Worm (Caenorhabditis elegans) whole organism, L4 larva: ENCODE data around the gene lbp-4.

Experiments
- F26F4.8 ChIP-seq: fragments of 200-800 bp; sonication (Bioruptor generic); conservative IDR thresholded peaks from 2 replicates; pipeline ENCODE4 v1.3.6; 2022; ENCODE audit warnings: missing genetic modification characterization, missing compliant biosample characterization
- dpl-1 ChIP-seq: fragments of 150-350 bp; optimal IDR thresholded peaks from 2 replicates; lab custom pipeline; 2014; ENCODE audit warnings: missing biosample characterization, missing genetic modification reagents, missing genetic modification characterization
- egl-27 ChIP-seq: sonication (generic microtip); optimal IDR thresholded peaks from 3 replicates; lab custom pipeline; 2017; ENCODE audit warnings: missing biosample characterization, missing genetic modification reagents, missing genetic modification characterization
- hif-1 ChIP-seq, 2 experiments: sonication (generic microtip); optimal IDR thresholded peaks; 2 replicates each; lab custom pipeline; 2016 to 2017; ENCODE audit warnings: missing compliant biosample characterization in 2 of 2, missing genetic modification characterization in 2 of 2, missing genetic modification reagents in 2 of 2, missing genotype in 2 of 2, mild to moderate bottlenecking in 1 of 2
- jun-1 ChIP-seq: fragments of 150-350 bp; optimal IDR thresholded peaks from 2 replicates; lab custom pipeline; 2014; ENCODE audit warnings: missing biosample characterization, missing genetic modification reagents, missing genetic modification characterization
- lin-13 ChIP-seq: fragments of 150-350 bp; optimal IDR thresholded peaks from 2 replicates; lab custom pipeline; 2014; ENCODE audit warnings: missing biosample characterization, missing genetic modification reagents, missing genetic modification characterization
- lin-39 ChIP-seq: fragments of 150-350 bp; optimal IDR thresholded peaks from 2 replicates; lab custom pipeline; 2014; ENCODE audit warnings: missing biosample characterization, missing genetic modification reagents, missing genetic modification characterization
- lsy-2 ChIP-seq, 2 experiments: fragments of 150-350 bp in 1 of 2; sonication (generic microtip) in 1 of 2; optimal IDR thresholded peaks; 2 replicates each; lab custom pipeline; 2014 to 2017; ENCODE audit warnings: missing biosample characterization in 2 of 2, missing genetic modification characterization in 2 of 2
- nhr-25 ChIP-seq: sonication (generic microtip); optimal IDR thresholded peaks from 2 replicates; lab custom pipeline; 2017; ENCODE audit warnings: missing genetic modification characterization, mild to moderate bottlenecking, missing compliant biosample characterization, antibody characterized with exemption, moderate library complexity, borderline replicate concordance; ENCODE audit not compliant: insufficient read depth

ce11 chrV:7847687-7848086 is 27.3 kb downstream of the lbp-4 start:
- no peak for TF ChIP-seq lin-13 (GFP tag; lab: Kevin White, UChicago)
- TF ChIP-seq dpl-1 (GFP tag; lab: Kevin White, UChicago) = no peak
- TF ChIP-seq hif-1 (tag; optimal IDR thresholded peaks at IDR 0.05; lab: Kevin White, UChicago) = no peak
- no peak for TF ChIP-seq egl-27 (tag; lab: Kevin White, UChicago)
- TF ChIP-seq F26F4.8 = no peak
- no peak for TF ChIP-seq lin-39 (tag; lab: Kevin White, UChicago)
- TF ChIP-seq lsy-2 (tag; optimal IDR thresholded peaks at IDR 0.05; lab: Kevin White, UChicago) = no peak
- TF ChIP-seq nhr-25 (tag; lab: Kevin White, UChicago) = no peak
- no peak for TF ChIP-seq jun-1 (tag; lab: Kevin White, UChicago)
